Fruit fly (Drosophila melanogaster) whole organism, prepupa: ENCODE data around the gene Srx.

ENCODE experiments used
- CG10631 ChIP-seq: fragments of 200-800 bp; sonication (Bioruptor generic); optimal IDR thresholded peaks from 2 replicates; lab custom pipeline; 2016; ENCODE audit warnings: missing biosample characterization, missing genetic modification characterization
- CG10669 ChIP-seq: fragments of 200-800 bp; sonication (Bioruptor generic); optimal IDR thresholded peaks from 3 replicates; lab custom pipeline; 2018; ENCODE audit warnings: missing biosample characterization, mild to moderate bottlenecking, missing genetic modification characterization, moderate library complexity
- CG15336 ChIP-seq: fragments of 200-800 bp; sonication (Bioruptor generic); IDR thresholded peaks from 2 replicates; pipeline ENCODE4 v1.3.6; 2022; ENCODE audit warnings: missing biosample characterization, missing genetic modification characterization
- CG1621 ChIP-seq: fragments of 200-800 bp; sonication (Bioruptor generic); optimal IDR thresholded peaks from 3 replicates; lab custom pipeline; 2018; ENCODE audit warnings: missing biosample characterization, mild to moderate bottlenecking, missing genetic modification characterization
- CG16779 ChIP-seq: fragments of 200-800 bp; sonication (Bioruptor generic); optimal IDR thresholded peaks from 3 replicates; lab custom pipeline; 2017; ENCODE audit warnings: missing biosample characterization, mild to moderate bottlenecking, missing genetic modification characterization
- CG3032 ChIP-seq: fragments of 200-800 bp; optimal IDR thresholded peaks from 2 replicates; lab custom pipeline; 2019; ENCODE audit warnings: missing biosample characterization, mild to moderate bottlenecking, missing genetic modification characterization, moderate library complexity
- CG31627 ChIP-seq: fragments of 200-800 bp; sonication (Bioruptor generic); optimal IDR thresholded peaks from 3 replicates; lab custom pipeline; 2016; ENCODE audit warnings: missing biosample characterization, missing genetic modification characterization
- CG32006 ChIP-seq: fragments of 200-800 bp; sonication (Bioruptor generic); optimal IDR thresholded peaks from 3 replicates; lab custom pipeline; 2017; ENCODE audit warnings: missing biosample characterization, mild to moderate bottlenecking, missing genetic modification characterization
- CG6163 ChIP-seq: fragments of 200-800 bp; sonication (Bioruptor generic); IDR thresholded peaks from 3 replicates; pipeline ENCODE4 v1.3.6; 2022; ENCODE audit warnings: missing biosample characterization, missing genetic modification characterization
- CG6276 ChIP-seq: fragments of 200-800 bp; sonication (Bioruptor generic); optimal IDR thresholded peaks from 2 replicates; lab custom pipeline; 2017; ENCODE audit warnings: missing biosample characterization, mild to moderate bottlenecking, missing genetic modification characterization
- CG6808 ChIP-seq: fragments of 200-800 bp; sonication (Bioruptor generic); optimal IDR thresholded peaks from 3 replicates; lab custom pipeline; 2017; ENCODE audit warnings: missing biosample characterization, missing genetic modification characterization, mild to moderate bottlenecking, moderate library complexity, missing genetic modification reagents
- CG6854 ChIP-seq: fragments of 200-800 bp; sonication (Bioruptor generic); optimal IDR thresholded peaks from 2 replicates; lab custom pipeline; 2017; ENCODE audit warnings: missing biosample characterization, mild to moderate bottlenecking, missing genetic modification characterization
- CG8119 ChIP-seq: fragments of 200-800 bp; sonication (Bioruptor generic); IDR thresholded peaks from 3 replicates; pipeline ENCODE4 v1.3.6; 2022; ENCODE audit warnings: missing biosample characterization, missing genetic modification characterization
- CG8632 ChIP-seq: fragments of 200-800 bp; sonication (Bioruptor generic); optimal IDR thresholded peaks from 3 replicates; lab custom pipeline; 2016; ENCODE audit warnings: missing biosample characterization, missing genetic modification characterization
- Eip78C ChIP-seq: fragments of 200-800 bp; sonication (Bioruptor generic); peaks from one replicate; lab custom pipeline; 2016; ENCODE audit warnings: missing biosample characterization, missing genetic modification characterization
- Eip93F ChIP-seq: fragments of 200-800 bp; sonication (Bioruptor generic); optimal IDR thresholded peaks from 2 replicates; lab custom pipeline; 2016; ENCODE audit warnings: missing biosample characterization, mild to moderate bottlenecking, missing genetic modification characterization
- Ets96B ChIP-seq: fragments of 200-800 bp; optimal IDR thresholded peaks from 2 replicates; lab custom pipeline; 2019; ENCODE audit warnings: missing biosample characterization, mild to moderate bottlenecking, missing genetic modification characterization, moderate library complexity
- Hr39 ChIP-seq: fragments of 200-800 bp; sonication (Bioruptor generic); optimal IDR thresholded peaks from 2 replicates; lab custom pipeline; 2016; ENCODE audit warnings: missing biosample characterization, missing genetic modification characterization
- Hr4 ChIP-seq: fragments of 200-800 bp; sonication (Bioruptor generic); optimal IDR thresholded peaks from 3 replicates; lab custom pipeline; 2016; ENCODE audit warnings: missing biosample characterization, missing genetic modification characterization
- OdsH ChIP-seq: fragments of 200-800 bp; sonication (Bioruptor generic); optimal IDR thresholded peaks from 3 replicates; lab custom pipeline; 2016; ENCODE audit warnings: missing biosample characterization, missing genetic modification characterization
- Sox102F ChIP-seq: fragments of 200-800 bp; sonication (Bioruptor generic); optimal IDR thresholded peaks from 2 replicates; lab custom pipeline; 2016; ENCODE audit warnings: missing biosample characterization, mild to moderate bottlenecking, missing genetic modification characterization
- dsx ChIP-seq: fragments of 200-800 bp; optimal IDR thresholded peaks from 3 replicates; lab custom pipeline; 2019; ENCODE audit warnings: missing biosample characterization, mild to moderate bottlenecking, missing genetic modification characterization, moderate library complexity; ENCODE audit not compliant: poor library complexity, severe bottlenecking
- eg ChIP-seq: fragments of 200-800 bp; sonication (Bioruptor generic); IDR thresholded peaks from 3 replicates; pipeline ENCODE4 v1.3.6; 2022; ENCODE audit warnings: missing biosample characterization, missing genetic modification characterization
- fd59A ChIP-seq: fragments of 200-800 bp; sonication (Bioruptor generic); optimal IDR thresholded peaks from 2 replicates; lab custom pipeline; 2017; ENCODE audit warnings: missing biosample characterization, mild to moderate bottlenecking, missing genetic modification characterization, missing genetic modification reagents
- fd85E ChIP-seq: fragments of 200-800 bp; sonication (Bioruptor generic); optimal IDR thresholded peaks from 3 replicates; lab custom pipeline; 2016; ENCODE audit warnings: missing biosample characterization, missing genetic modification characterization
- lz ChIP-seq: fragments of 200-800 bp; sonication (Bioruptor generic); optimal IDR thresholded peaks from 3 replicates; lab custom pipeline; 2016; ENCODE audit warnings: missing biosample characterization, missing genetic modification characterization
- net ChIP-seq: fragments of 200-800 bp; sonication (Bioruptor generic); optimal IDR thresholded peaks from 3 replicates; lab custom pipeline; 2016; ENCODE audit warnings: missing biosample characterization, missing genetic modification characterization
- salr ChIP-seq, 2 experiments: fragments of 200-800 bp; sonication (Bioruptor generic); optimal IDR thresholded peaks; 3 replicates each; lab custom pipeline; 2016 to 2018; ENCODE audit warnings: missing biosample characterization in 2 of 2, missing genetic modification characterization in 2 of 2, mild to moderate bottlenecking in 1 of 2
- spab ChIP-seq: fragments of 200-800 bp; sonication (Bioruptor generic); optimal IDR thresholded peaks from 2 replicates; lab custom pipeline; 2017; ENCODE audit warnings: missing biosample characterization, mild to moderate bottlenecking, missing genetic modification characterization, missing genetic modification reagents
- ss ChIP-seq, 2 experiments: fragments of 200-800 bp; sonication (Bioruptor generic); optimal IDR thresholded peaks; 2 replicates in 1 of 2; 3 replicates in 1 of 2; lab custom pipeline; 2017 to 2018; ENCODE audit warnings: mild to moderate bottlenecking in 2 of 2, missing biosample characterization in 2 of 2, missing genetic modification characterization in 2 of 2, moderate library complexity in 1 of 2
- vri ChIP-seq: fragments of 200-800 bp; sonication (Bioruptor generic); optimal IDR thresholded peaks from 3 replicates; lab custom pipeline; 2016; ENCODE audit warnings: missing biosample characterization, mild to moderate bottlenecking, missing genetic modification characterization

Gene Srx

dm6 chrX:17833986-17834385 is 22.8 kb upstream of the Srx start:
- TF ChIP-seq CG1621 = no peak
- peak; percentile 38 for TF ChIP-seq Eip78C
- TF ChIP-seq eg (GFP tag; lab: Robert Waterston, UW) = 0 out of 3 replicates have a peak, but pooled peaks have one; percentile 30
- TF ChIP-seq CG6163 (GFP tag; lab: Robert Waterston, UW) = 0 out of 3 replicates have a peak, but pooled peaks have one; percentile 16

- TF ChIP-seq Eip78C (peak; percentile 40), CG8119 (GFP tag; lab: Robert Waterston, UW) (no peak)
- TF ChIP-seq, all 60 proteins: peak for 1
Observed at dm6 chrX:17834754-17835153, 22.0 kb upstream of the Srx start.

- TF ChIP-seq Ets96B (tag; lab: Kevin White, UChicago) (peak; percentile 39), CG8119 (GFP tag; lab: Robert Waterston, UW) (0 out of 3 replicates have a peak, but pooled peaks have one; percentile 23), Hr4 (GFP tag; lab: Kevin White, UChicago) (peak; percentile 21), Hr39 (GFP tag; lab: Kevin White, UChicago) (no peak), CG6854 (GFP tag; lab: Kevin White, UChicago) (no peak), vri (GFP tag; lab: Kevin White, UChicago) (no peak), CG15336 (GFP tag; lab: Robert Waterston, UW) (peak; percentile 31; the same call in 1 of the 2 replicates), dsx (GFP tag; lab: Kevin White, UChicago) (peak; percentile 35), lz (GFP tag; lab: Kevin White, UChicago) (no peak), CG31627 (GFP tag; lab: Kevin White, UChicago) (no peak), CG6276 (GFP tag; lab: Kevin White, UChicago) (peak; percentile 23), CG10669 (GFP tag; lab: Kevin White, UChicago) (peak; percentile 30), fd59A (GFP tag; lab: Kevin White, UChicago) (peak; percentile 23), OdsH (GFP tag; lab: Kevin White, UChicago) (peak; percentile 58), CG32006 (GFP tag; lab: Kevin White, UChicago) (peak; percentile 52), ss (GFP tag; optimal IDR thresholded peaks at IDR 0.05; lab: Kevin White, UChicago) (peak in 1 of 2 experiments; percentile 60), spab (GFP tag; lab: Kevin White, UChicago) (peak; percentile 32), CG10631 (GFP tag; lab: Kevin White, UChicago) (peak; percentile 22), salr (GFP tag; optimal IDR thresholded peaks at IDR 0.05; lab: Kevin White, UChicago) (no peak), Sox102F (GFP tag; lab: Kevin White, UChicago) (no peak), eg (GFP tag; lab: Robert Waterston, UW) (no peak; the same call in 2 of the 3 replicates), fd85E (GFP tag; lab: Kevin White, UChicago) (no peak), CG3032 (tag; lab: Kevin White, UChicago) (peak; percentile 45), net (GFP tag; lab: Kevin White, UChicago) (no peak), CG6808 (GFP tag; lab: Kevin White, UChicago) (peak; percentile 43), Eip78C (peak; percentile 64), CG6163 (GFP tag; lab: Robert Waterston, UW) (no peak; the same call in 2 of the 3 replicates), CG8632 (GFP tag; lab: Kevin White, UChicago) (peak; percentile 2), CG16779 (no peak)
- TF ChIP-seq, all 60 proteins: peak for 17
Observed at dm6 chrX:17836420-17836932, 20.3 kb upstream of the Srx start.

dm6 chrX:17841923-17842322 is 14.9 kb upstream of the Srx start, which contains the start of gene Taf9:
Taf9 (plus strand) TSS chrX:17842161.
- no peak for TF ChIP-seq fd59A (GFP tag; lab: Kevin White, UChicago)
- TF ChIP-seq dsx (GFP tag; lab: Kevin White, UChicago) = no peak
- TF ChIP-seq fd85E (GFP tag; lab: Kevin White, UChicago) = no peak
- TF ChIP-seq eg (GFP tag; lab: Robert Waterston, UW) = no peak
- peak; percentile 60 for TF ChIP-seq Eip78C
- no peak for TF ChIP-seq Eip93F
- TF ChIP-seq CG16779 = no peak
